Worm (Caenorhabditis elegans): ENCODE data around the gene srj-21.

Gene srj-21

DNA sequence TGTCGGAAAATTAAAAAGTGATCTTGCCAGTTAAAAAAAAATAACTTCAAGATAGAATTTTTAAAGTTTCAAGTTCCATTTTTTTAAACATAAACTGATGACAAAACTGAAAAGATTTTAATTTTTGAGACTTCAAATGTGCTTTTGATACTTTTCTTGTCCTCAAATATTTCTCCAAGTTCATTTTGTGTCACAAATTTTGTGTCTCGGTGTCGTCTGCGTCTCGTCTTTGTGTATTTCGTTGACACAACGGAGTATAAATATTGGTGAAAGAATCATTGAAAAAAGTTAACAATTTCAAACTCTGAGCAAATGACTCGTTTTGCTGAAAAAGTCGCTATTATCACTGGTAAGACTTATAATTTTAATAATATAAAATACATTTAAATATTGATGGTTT lies 38.9 kb downstream of the srj-21 start, which contains the start of gene D1054.8 (continued):
- TF ChIP-seq syd-9 (tag; optimal IDR thresholded peaks at IDR 0.05) (no peak), ceh-31 (tag; optimal IDR thresholded peaks at IDR 0.05) (no peak), madf-2 (tag; optimal IDR thresholded peaks at IDR 0.05) (no peak)

DNA sequence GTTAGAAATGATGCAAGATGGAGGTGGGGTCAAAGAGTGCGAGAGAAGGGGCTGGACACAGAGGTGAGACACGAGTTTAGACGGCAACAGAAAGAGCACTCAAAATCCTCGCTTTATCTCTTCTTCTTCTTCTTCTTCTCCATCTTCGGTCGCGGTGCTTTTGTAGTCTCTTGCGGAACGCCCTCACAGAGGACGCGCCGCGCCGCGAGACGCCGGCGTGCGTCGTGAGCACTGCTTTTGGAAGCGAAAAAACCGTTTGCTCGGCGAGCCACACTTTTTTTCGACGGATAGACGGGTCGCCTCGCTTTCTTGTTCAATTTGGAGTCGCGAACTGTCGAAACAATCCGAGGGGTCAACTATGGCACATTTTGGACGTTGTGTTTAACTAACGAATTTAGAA lies 45.8 kb downstream of the srj-21 start, which contains the start of gene D1054.9:
Gene D1054.9, minus strand, starts transcription at position 137 of the 400 bp plus-strand sequence.
- TF ChIP-seq sox-2 (GFP tag; IDR thresholded peaks at IDR 0.05) (no peak), unc-3 (GFP tag; conservative IDR thresholded peaks at IDR 0.05) (no peak), unc-3 (tag; optimal IDR thresholded peaks at IDR 0.05) (no peak)

DNA sequence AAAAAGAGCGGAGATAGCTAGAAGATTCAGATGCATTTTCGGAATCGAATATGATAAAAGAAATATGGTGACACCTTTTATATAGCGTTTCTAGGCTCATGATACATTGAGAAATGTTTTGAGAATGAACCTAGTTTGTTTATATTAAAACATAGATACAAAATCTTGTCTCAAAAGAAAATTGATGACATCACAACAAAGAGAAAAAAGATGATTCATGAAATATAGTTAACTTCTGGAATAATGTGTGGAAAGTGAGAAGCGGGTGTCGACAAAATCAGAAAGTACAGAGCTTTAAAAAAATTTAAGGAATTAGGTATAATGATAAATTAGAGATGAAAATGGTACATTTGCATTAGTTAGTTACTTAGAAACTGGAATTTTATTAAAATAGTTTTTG lies 47.6 kb downstream of the srj-21 start, which contains the start of gene D1054.10:
Gene D1054.10, minus strand, starts transcription at position 101 of the 400 bp plus-strand sequence.
- TF ChIP-seq sox-4 (tag; optimal IDR thresholded peaks at IDR 0.05): no peak
- no peak for TF ChIP-seq unc-86 (tag; optimal IDR thresholded peaks at IDR 0.05)
- TF ChIP-seq nfya-1 (tag; optimal IDR thresholded peaks at IDR 0.05): no peak
- TF ChIP-seq sox-2 (GFP tag; IDR thresholded peaks at IDR 0.05): no peak
- TF ChIP-seq npax-4 (tag; optimal IDR thresholded peaks at IDR 0.05): no peak
- no peak for TF ChIP-seq pros-1 (tag; optimal IDR thresholded peaks at IDR 0.05)
- TF ChIP-seq ceh-9 (tag; optimal IDR thresholded peaks at IDR 0.05): no peak
- TF ChIP-seq ceh-19 (GFP tag; optimal IDR thresholded peaks at IDR 0.05): no peak
- TF ChIP-seq pha-4 (tag; optimal IDR thresholded peaks at IDR 0.05): no peak
- no peak for TF ChIP-seq dve-1 (tag; optimal IDR thresholded peaks at IDR 0.05)
- TF ChIP-seq ets-4 (tag; optimal IDR thresholded peaks at IDR 0.05): no peak
- TF ChIP-seq ceh-14 (tag; optimal IDR thresholded peaks at IDR 0.05): no peak
- no peak for TF ChIP-seq ttx-3 (tag; optimal IDR thresholded peaks at IDR 0.05)
- TF ChIP-seq pat-9 (tag; optimal IDR thresholded peaks at IDR 0.05): no peak
- no peak for TF ChIP-seq unc-55 (GFP tag; optimal IDR thresholded peaks at IDR 0.05)
- TF ChIP-seq ceh-22 (tag; optimal IDR thresholded peaks at IDR 0.05): no peak
- TF ChIP-seq fkh-6 (tag; optimal IDR thresholded peaks at IDR 0.05): no peak

DNA sequence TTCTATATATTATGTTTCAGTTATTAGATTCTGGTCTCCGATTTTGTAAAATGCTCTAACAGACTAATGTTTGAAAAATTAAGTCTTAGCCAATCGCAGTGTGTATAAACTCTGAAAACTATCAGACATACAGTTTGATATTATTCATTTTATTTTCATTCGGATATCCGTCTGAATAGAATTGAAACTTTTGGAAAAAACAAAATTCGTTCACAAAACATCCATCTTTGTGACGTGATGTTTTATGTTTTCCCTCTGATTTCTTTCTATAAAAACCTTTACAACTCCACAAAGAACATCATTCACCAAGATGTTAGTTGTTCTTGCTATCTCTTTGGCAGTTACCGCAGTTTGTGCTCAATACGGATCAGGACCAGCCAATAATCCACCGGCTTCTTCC lies 48.4 kb downstream of the srj-21 start, which contains the start of gene ule-3:
Gene ule-3, plus strand, starts transcription at position 301 of the 400 bp plus-strand sequence.
- TF ChIP-seq nfya-1 (tag; optimal IDR thresholded peaks at IDR 0.05) (no peak), pat-9 (tag; optimal IDR thresholded peaks at IDR 0.05) (no peak), ets-4 (tag; optimal IDR thresholded peaks at IDR 0.05) (no peak), hlh-15 (tag; optimal IDR thresholded peaks at IDR 0.05) (no peak), ceh-45 (GFP tag; IDR thresholded peaks at IDR 0.05) (no peak), unc-3 (GFP tag; conservative IDR thresholded peaks at IDR 0.05) (no peak), unc-3 (tag; optimal IDR thresholded peaks at IDR 0.05) (no peak), lin-11 (tag; optimal IDR thresholded peaks at IDR 0.05) (no peak), ceh-22 (tag; optimal IDR thresholded peaks at IDR 0.05) (no peak), pha-2 (tag; optimal IDR thresholded peaks at IDR 0.05) (no peak), lim-6 (tag; optimal IDR thresholded peaks at IDR 0.05) (no peak), dve-1 (tag; optimal IDR thresholded peaks at IDR 0.05) (no peak), F13H6.1 (tag; optimal IDR thresholded peaks at IDR 0.05) (no peak), syd-9 (tag; optimal IDR thresholded peaks at IDR 0.05) (no peak), dmd-4 (tag; optimal IDR thresholded peaks at IDR 0.05; ENCODE audit: borderline replicate concordance) (no peak), npax-4 (tag; optimal IDR thresholded peaks at IDR 0.05) (no peak)

DNA sequence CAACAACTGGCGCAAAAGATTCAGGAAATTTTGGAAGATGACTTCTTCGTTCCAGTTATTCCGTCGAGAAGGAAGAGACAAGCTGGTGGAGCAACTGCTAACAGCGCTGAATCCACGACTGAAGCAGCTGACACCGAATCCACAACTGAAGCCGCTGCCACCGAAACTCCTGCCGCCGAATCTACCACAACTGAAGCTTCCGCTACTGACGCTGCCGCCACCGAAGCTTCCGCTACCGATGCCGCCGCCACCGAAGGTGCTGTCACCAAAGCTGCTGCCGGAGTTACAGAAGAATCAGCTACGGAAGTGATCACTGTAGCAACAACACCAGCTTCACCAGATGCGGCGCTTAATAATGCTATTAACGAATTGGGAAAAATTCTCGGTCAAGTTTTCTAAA lies 49.3 kb downstream of the srj-21 start:
- TF ChIP-seq C08G9.2 (tag; optimal IDR thresholded peaks at IDR 0.05): no peak
- no peak for TF ChIP-seq Y22D7AL.16 (tag; optimal IDR thresholded peaks at IDR 0.05)
- TF ChIP-seq madf-2 (tag; optimal IDR thresholded peaks at IDR 0.05): no peak
- no peak for TF ChIP-seq sox-4 (tag; optimal IDR thresholded peaks at IDR 0.05)
- no peak for TF ChIP-seq tbx-2 (tag; optimal IDR thresholded peaks at IDR 0.05)

DNA sequence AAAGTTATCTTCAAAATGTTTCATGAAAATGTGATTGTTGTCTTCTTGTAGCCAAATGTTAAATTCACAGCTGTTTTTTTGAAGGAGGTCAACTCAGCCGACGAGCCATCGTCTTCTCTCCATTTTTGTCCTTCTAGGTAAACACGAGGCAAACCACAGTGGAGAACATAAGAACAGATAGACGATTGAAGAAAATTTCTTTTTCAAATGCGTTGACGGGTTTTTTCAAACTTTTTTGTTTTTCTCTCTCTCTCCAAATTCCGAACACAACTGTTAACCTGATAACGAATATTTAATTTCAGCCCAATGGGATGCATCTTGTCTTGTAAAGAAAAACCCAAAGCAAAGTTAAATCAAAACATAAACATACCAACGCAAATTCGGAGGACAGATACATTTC lies 50.4 kb downstream of the srj-21 start, which contains the start of gene D1054.19:
Gene D1054.19, plus strand, starts transcription at position 301 of the 400 bp plus-strand sequence.
- TF ChIP-seq nfya-1 (tag; optimal IDR thresholded peaks at IDR 0.05) (no peak), ceh-14 (tag; optimal IDR thresholded peaks at IDR 0.05) (no peak)
